Worm (Caenorhabditis elegans) whole organism, L3 larva: ENCODE results near the gene M04B2.6.
A peak's percentile ranks its signal among the peaks of the same experiment; 100 is the strongest.

Source experiments
- R02D3.7 ChIP-seq: fragments of 150-350 bp; optimal IDR thresholded peaks from 2 replicates; lab custom pipeline; 2014; ENCODE audit warnings: missing biosample characterization, missing genetic modification characterization
- ZK546.5 ChIP-seq: sonication (generic microtip); optimal IDR thresholded peaks from 2 replicates; lab custom pipeline; 2017; ENCODE audit warnings: missing biosample characterization, missing genetic modification characterization
- ama-1 ChIP-seq: fragments of 150-350 bp; optimal IDR thresholded peaks from 2 replicates; lab custom pipeline; 2018
- ceh-16 ChIP-seq: sonication (generic microtip); optimal IDR thresholded peaks from 2 replicates; lab custom pipeline; 2017; ENCODE audit warnings: missing biosample characterization, missing genetic modification characterization
- ceh-82 ChIP-seq: fragments of 150-350 bp; optimal IDR thresholded peaks from 2 replicates; lab custom pipeline; 2014; ENCODE audit warnings: missing biosample characterization, missing genetic modification characterization
- ceh-9 ChIP-seq: sonication (generic microtip); optimal IDR thresholded peaks from 2 replicates; lab custom pipeline; 2018; ENCODE audit warnings: missing biosample characterization, missing genetic modification characterization
- egl-27 ChIP-seq: sonication (generic microtip); optimal IDR thresholded peaks from 4 replicates; lab custom pipeline; 2017; ENCODE audit warnings: missing biosample characterization, missing genetic modification reagents, missing genetic modification characterization
- elt-1 ChIP-seq: fragments of 150-350 bp; optimal IDR thresholded peaks from 2 replicates; lab custom pipeline; 2014; ENCODE audit warnings: missing biosample characterization, missing genetic modification characterization
- elt-2 ChIP-seq: sonication (generic microtip); optimal IDR thresholded peaks from 2 replicates; lab custom pipeline; 2016; ENCODE audit warnings: missing genetic modification reagents, mild to moderate bottlenecking, missing genetic modification characterization, missing compliant biosample characterization
- elt-3 ChIP-seq, 3 experiments: fragments of 150-350 bp in 1 of 3; sonication (generic microtip) in 2 of 3; optimal IDR thresholded peaks; 2 replicates in 2 of 3; 4 replicates in 1 of 3; lab custom pipeline; 2014 to 2017; ENCODE audit warnings: missing biosample characterization in 3 of 3, missing genetic modification characterization in 3 of 3
- eor-1 ChIP-seq, 2 experiments: fragments of 150-350 bp; optimal IDR thresholded peaks; 2 replicates each; lab custom pipeline; 2014 to 2018; ENCODE audit warnings: missing biosample characterization in 2 of 2, missing genetic modification characterization in 2 of 2
- fkh-10 ChIP-seq: sonication (generic microtip); optimal IDR thresholded peaks from 2 replicates; lab custom pipeline; 2017; ENCODE audit warnings: missing biosample characterization, missing genetic modification reagents, missing genetic modification characterization
- hmg-11 ChIP-seq: sonication (generic microtip); optimal IDR thresholded peaks from 2 replicates; lab custom pipeline; 2016; ENCODE audit warnings: missing genetic modification characterization, missing compliant biosample characterization
- jun-1 ChIP-seq: fragments of 150-350 bp; optimal IDR thresholded peaks from 2 replicates; lab custom pipeline; 2014; ENCODE audit warnings: missing biosample characterization, missing genetic modification reagents, missing genetic modification characterization
- lin-15B ChIP-seq: fragments of 150-350 bp; optimal IDR thresholded peaks from 2 replicates; lab custom pipeline; 2014; ENCODE audit warnings: missing biosample characterization, missing genetic modification characterization
- lin-39 ChIP-seq: fragments of 150-350 bp; optimal IDR thresholded peaks from 2 replicates; lab custom pipeline; 2018; ENCODE audit warnings: missing biosample characterization, missing genetic modification reagents, missing genetic modification characterization
- lsy-12 ChIP-seq: sonication (generic microtip); optimal IDR thresholded peaks from 2 replicates; lab custom pipeline; 2016; ENCODE audit warnings: mild to moderate bottlenecking, missing genetic modification characterization, missing compliant biosample characterization
- mdl-1 ChIP-seq: fragments of 150-350 bp; optimal IDR thresholded peaks from 2 replicates; lab custom pipeline; 2014; ENCODE audit warnings: missing biosample characterization, missing genetic modification characterization
- mml-1 ChIP-seq: fragments of 150-350 bp; sonication (generic microtip); optimal IDR thresholded peaks from 3 replicates; lab custom pipeline; 2014; ENCODE audit warnings: missing biosample characterization, missing genetic modification characterization
- nfya-1 ChIP-seq: sonication (generic microtip); optimal IDR thresholded peaks from 2 replicates; lab custom pipeline; 2017; ENCODE audit warnings: missing genetic modification characterization, mild to moderate bottlenecking, missing compliant biosample characterization, antibody characterized with exemption, moderate library complexity; ENCODE audit not compliant: insufficient read depth
- nhr-11 ChIP-seq: fragments of 150-350 bp; optimal IDR thresholded peaks from 2 replicates; lab custom pipeline; 2014; ENCODE audit warnings: missing biosample characterization, missing genetic modification characterization
- nhr-23 ChIP-seq: fragments of 150-350 bp; optimal IDR thresholded peaks from 2 replicates; lab custom pipeline; 2014; ENCODE audit warnings: missing biosample characterization, missing genetic modification reagents, missing genetic modification characterization
- nhr-237 ChIP-seq: fragments of 150-350 bp; optimal IDR thresholded peaks from 2 replicates; lab custom pipeline; 2014; ENCODE audit warnings: missing biosample characterization, missing genetic modification characterization
- nhr-25 ChIP-seq: sonication (generic microtip); optimal IDR thresholded peaks from 2 replicates; lab custom pipeline; 2017; ENCODE audit warnings: missing biosample characterization, missing genetic modification characterization
- nhr-28 ChIP-seq: fragments of 150-350 bp; optimal IDR thresholded peaks from 2 replicates; lab custom pipeline; 2014; ENCODE audit warnings: missing biosample characterization, missing genetic modification characterization
- nhr-43 ChIP-seq: sonication (generic microtip); optimal IDR thresholded peaks from 2 replicates; lab custom pipeline; 2016; ENCODE audit warnings: mild to moderate bottlenecking, missing genetic modification characterization, missing compliant biosample characterization; ENCODE audit not compliant: poor library complexity, severe bottlenecking
- nhr-76 ChIP-seq: fragments of 150-350 bp; sonication (generic microtip); optimal IDR thresholded peaks from 5 replicates; lab custom pipeline; 2014; ENCODE audit warnings: missing biosample characterization, missing genetic modification characterization
- nhr-77 ChIP-seq: fragments of 150-350 bp; optimal IDR thresholded peaks from 2 replicates; lab custom pipeline; 2014; ENCODE audit warnings: missing biosample characterization, missing genetic modification characterization
- pha-4 ChIP-seq: fragments of 150-350 bp; optimal IDR thresholded peaks from 2 replicates; lab custom pipeline; 2014; ENCODE audit warnings: missing biosample characterization, missing genetic modification reagents, missing genetic modification characterization
- pqm-1 ChIP-seq: fragments of 150-350 bp; optimal IDR thresholded peaks from 2 replicates; lab custom pipeline; 2017; ENCODE audit warnings: missing biosample characterization, missing genetic modification characterization, inconsistent platforms
- skn-1 ChIP-seq: fragments of 150-350 bp; optimal IDR thresholded peaks from 2 replicates; lab custom pipeline; 2014; ENCODE audit warnings: missing biosample characterization, missing genetic modification characterization
- snpc-4 ChIP-seq: fragments of 150-350 bp; optimal IDR thresholded peaks from 2 replicates; lab custom pipeline; 2014; ENCODE audit warnings: missing biosample characterization, missing genetic modification characterization
- tbx-2 ChIP-seq: sonication (generic microtip); optimal IDR thresholded peaks from 2 replicates; lab custom pipeline; 2016; ENCODE audit warnings: mild to moderate bottlenecking, missing genetic modification characterization, missing compliant biosample characterization
- unc-39 ChIP-seq: sonication (generic microtip); optimal IDR thresholded peaks from 4 replicates; lab custom pipeline; 2017; ENCODE audit warnings: missing biosample characterization, missing genetic modification characterization
- unc-62 ChIP-seq: fragments of 150-350 bp; sonication (generic microtip); optimal IDR thresholded peaks from 4 replicates; lab custom pipeline; 2014; ENCODE audit warnings: missing biosample characterization, missing genetic modification reagents, missing genetic modification characterization
- zag-1 ChIP-seq: fragments of 150-350 bp; optimal IDR thresholded peaks from 2 replicates; lab custom pipeline; 2014; ENCODE audit warnings: missing biosample characterization, missing genetic modification characterization
- ztf-11 ChIP-seq: fragments of 150-350 bp; optimal IDR thresholded peaks from 2 replicates; lab custom pipeline; 2014; ENCODE audit warnings: missing biosample characterization, missing genetic modification characterization
- ztf-4 ChIP-seq: fragments of 150-350 bp; optimal IDR thresholded peaks from 2 replicates; lab custom pipeline; 2014; ENCODE audit warnings: missing biosample characterization, missing genetic modification characterization

M04B2.6 gene

DNA sequence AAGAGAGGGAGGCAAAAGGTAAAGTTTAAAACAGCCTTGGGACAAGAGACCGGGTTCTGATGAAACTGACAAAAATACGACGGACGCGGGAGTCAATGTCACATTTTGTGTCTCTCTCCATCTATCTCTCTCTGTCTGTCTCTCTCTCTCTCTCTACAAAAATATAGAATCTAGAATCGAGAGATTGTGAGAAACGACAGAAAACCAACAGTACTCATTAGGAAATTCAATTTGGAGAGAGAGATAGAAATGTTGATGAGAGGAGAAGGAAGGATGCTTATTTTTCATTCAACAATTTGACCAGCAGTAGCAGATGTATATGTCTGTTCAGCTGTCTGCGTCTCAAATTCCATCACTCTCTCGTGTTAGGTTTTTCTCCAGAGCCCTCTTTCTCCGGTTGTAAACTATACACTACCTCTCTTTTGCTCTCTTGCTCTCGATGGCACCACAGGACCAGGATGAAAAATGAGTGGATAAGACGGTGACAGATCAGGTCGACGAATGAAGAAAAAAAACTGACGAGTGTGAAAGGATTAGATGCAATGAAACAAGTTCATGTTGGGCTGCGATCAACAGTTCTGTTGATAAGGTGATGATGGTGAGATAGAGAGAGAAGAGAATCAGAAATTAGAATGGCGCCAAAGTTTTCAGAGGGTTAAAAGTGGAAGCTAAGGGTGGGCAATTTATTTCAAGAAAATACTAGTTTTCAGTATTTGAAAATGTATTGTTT, 20.8 kb downstream of the M04B2.6 start (continued):
- TF ChIP-seq mml-1, result no peak

DNA sequence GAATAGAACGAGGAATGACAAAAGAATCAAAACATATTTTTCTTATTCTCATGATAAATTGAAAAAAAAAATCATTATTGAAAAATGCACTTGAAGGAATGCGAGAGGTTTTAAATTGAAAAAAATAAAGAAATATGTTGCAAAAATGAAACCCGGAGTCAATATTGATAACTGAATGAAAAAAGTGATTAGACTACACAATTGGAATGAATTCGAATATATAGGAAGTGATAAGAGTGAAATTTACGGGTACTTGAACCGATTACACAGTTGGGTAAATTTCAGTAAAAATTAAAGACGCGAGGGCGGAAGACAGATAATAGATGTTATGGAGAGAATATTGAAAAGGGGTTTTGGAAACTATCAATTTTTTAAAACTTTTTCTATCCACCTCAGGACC, 21.5 kb downstream of the M04B2.6 start:
- TF ChIP-seq unc-39 (no peak), ztf-11 (tag; lab: Kevin White, UChicago) (no peak), zag-1 (tag; lab: Kevin White, UChicago) (no peak), lin-39 (tag; lab: Kevin White, UChicago) (no peak), nhr-28 (tag; lab: Kevin White, UChicago) (no peak), pha-4 (tag; lab: Kevin White, UChicago) (peak; percentile 44), ceh-16 (tag; lab: Kevin White, UChicago) (no peak), nhr-23 (tag; lab: Kevin White, UChicago) (no peak), ztf-4 (no peak), nhr-25 (tag; lab: Kevin White, UChicago) (no peak), lsy-12 (tag; lab: Kevin White, UChicago) (no peak), ZK546.5 (tag; lab: Kevin White, UChicago) (no peak), jun-1 (tag; lab: Kevin White, UChicago) (peak; percentile 46), elt-1 (no peak), elt-2 (tag; lab: Kevin White, UChicago) (peak; percentile 86), unc-62 (GFP tag; lab: Kevin White, UChicago) (no peak), fkh-10 (no peak), pqm-1 (tag; lab: Kevin White, UChicago) (peak; percentile 57), ceh-82 (tag; lab: Kevin White, UChicago) (no peak), elt-3 (tag; optimal IDR thresholded peaks at IDR 0.05; lab: Kevin White, UChicago) (no peak), nhr-11 (tag; lab: Kevin White, UChicago) (no peak), nhr-77 (tag; lab: Kevin White, UChicago) (no peak), lin-15B (no peak)
- TF ChIP-seq, all 47 proteins: peak for 4

DNA sequence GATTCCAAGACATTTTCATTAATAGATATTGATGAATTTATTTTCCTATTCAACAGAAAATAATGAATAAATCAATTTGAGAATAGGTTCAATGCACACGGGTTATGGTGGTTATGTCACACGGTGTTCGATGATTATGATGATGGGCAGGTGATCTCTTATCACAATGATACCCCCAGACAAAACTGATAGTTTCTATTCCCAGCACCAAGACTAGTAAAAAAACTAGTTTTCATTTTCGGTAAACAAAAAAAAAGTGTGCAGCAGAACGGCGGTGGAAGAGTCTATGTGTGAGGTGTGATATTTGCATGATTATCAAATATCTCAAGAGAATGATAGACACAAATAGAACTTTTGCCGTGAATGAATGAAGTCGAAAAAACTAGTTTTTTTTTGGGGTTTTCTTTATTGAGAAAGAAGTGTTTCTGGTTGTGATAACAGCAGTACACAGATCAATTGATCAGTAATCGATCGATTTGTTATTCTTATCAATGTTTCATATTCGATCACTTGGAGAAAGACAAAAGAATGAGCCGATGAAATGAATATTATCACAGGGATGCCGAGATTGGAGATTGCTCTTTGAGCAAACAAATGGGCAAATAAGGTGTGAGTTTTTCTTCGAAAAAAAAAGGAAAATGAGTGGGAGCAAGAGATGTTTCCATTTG, 22.5 kb downstream of the M04B2.6 start:
- no peak for TF ChIP-seq hmg-11 (tag; lab: Kevin White, UChicago)
- TF ChIP-seq pqm-1 (tag; lab: Kevin White, UChicago), result peak; percentile 55
- TF ChIP-seq mdl-1 (tag; lab: Kevin White, UChicago), result no peak
- TF ChIP-seq nhr-76, result no peak
- peak; percentile 19 for TF ChIP-seq nhr-43 (tag; lab: Kevin White, UChicago)
- TF ChIP-seq elt-3 (tag; optimal IDR thresholded peaks at IDR 0.05; lab: Kevin White, UChicago), result peak in 1 of 3 experiments; percentile 82
- peak; percentile 67 for TF ChIP-seq elt-2 (tag; lab: Kevin White, UChicago)
- no peak for TF ChIP-seq snpc-4 (tag; lab: Kevin White, UChicago)

DNA sequence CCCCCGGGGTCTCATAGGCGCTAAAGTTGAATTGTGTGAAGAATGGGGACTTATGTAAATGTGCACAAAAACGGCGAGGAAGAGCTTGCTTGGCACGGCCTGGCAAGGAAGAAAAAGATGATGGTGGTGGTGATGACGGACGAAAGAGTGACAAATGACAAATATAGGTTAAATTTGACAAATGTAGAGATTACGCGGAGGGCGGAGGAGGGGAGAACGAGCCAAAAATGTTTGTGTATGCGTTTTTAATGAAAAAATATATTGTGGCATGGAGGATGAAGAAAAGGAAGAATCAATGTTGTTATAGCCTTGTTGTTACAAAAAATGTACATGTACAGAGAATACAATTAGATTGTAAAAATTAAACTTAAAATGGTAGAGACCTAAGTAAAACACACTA, 23.7 kb downstream of the M04B2.6 start:
- peak; percentile 5 for TF ChIP-seq hmg-11 (tag; lab: Kevin White, UChicago)
- TF ChIP-seq R02D3.7 (tag; lab: Kevin White, UChicago), result no peak

DNA sequence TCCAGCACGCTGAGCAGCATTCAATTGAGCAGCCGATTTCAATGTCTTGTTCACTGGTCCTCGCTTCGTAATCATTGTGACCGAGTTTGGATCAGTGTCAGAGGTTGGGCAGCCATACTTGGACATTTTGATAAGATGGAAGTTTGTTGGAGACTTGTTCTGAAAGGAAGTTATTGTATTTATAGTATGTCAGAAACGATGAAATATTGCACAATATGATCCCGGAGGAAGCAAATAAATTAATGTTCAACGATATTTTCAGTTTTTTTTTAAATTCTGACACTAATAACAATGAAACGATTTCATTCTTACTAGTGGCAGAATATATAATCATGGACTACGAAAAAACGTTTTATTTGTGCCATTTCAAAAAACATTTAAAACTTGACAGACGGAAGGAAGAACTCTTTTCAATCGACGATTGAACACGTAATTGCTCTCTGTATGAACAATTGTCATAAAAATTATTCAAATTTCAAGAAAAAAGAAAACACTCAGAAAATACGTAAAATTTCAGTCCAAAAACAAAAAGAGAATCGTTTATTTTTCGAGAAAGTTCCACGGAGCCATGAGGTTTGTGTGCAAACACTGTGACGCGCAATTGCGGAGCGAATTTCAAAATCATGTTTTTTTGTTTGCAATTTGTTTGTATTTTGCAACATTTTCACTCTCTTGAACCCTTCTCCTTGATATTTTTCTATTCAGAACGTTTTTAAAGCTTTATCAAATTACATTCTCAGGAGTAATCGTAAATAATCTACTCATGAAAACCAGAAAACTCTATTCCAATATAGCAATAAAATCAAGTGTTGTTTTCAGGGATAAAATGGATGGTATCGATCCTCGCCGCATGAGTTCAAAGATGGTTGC, 30.3 kb downstream of the M04B2.6 start, which contains the start of the genes mbf-1 and nse-4:
Gene mbf-1, minus strand, starts transcription at position 343 of the 870 bp plus-strand sequence.
Gene nse-4, plus strand, starts transcription at position 820 of the 870 bp plus-strand sequence.
- TF ChIP-seq nhr-237 (tag; lab: Kevin White, UChicago), result no peak
- TF ChIP-seq nhr-23 (tag; lab: Kevin White, UChicago), result peak; percentile 52
- TF ChIP-seq R02D3.7 (tag; lab: Kevin White, UChicago), result no peak
- no peak for TF ChIP-seq unc-39
- peak; percentile 60 for TF ChIP-seq pha-4 (tag; lab: Kevin White, UChicago)
- TF ChIP-seq hmg-11 (tag; lab: Kevin White, UChicago), result peak; percentile 46
- TF ChIP-seq elt-3 (tag; optimal IDR thresholded peaks at IDR 0.05; lab: Kevin White, UChicago), result no peak
- TF ChIP-seq skn-1 (tag; lab: Kevin White, UChicago), result peak; percentile 71
- TF ChIP-seq nhr-77 (tag; lab: Kevin White, UChicago), result no peak
- TF ChIP-seq lin-15B, result peak; percentile 49
- peak; percentile 45 for TF ChIP-seq fkh-10
- TF ChIP-seq egl-27 (tag; lab: Kevin White, UChicago), result no peak
- no peak for TF ChIP-seq tbx-2 (tag; lab: Kevin White, UChicago)
- no peak for TF ChIP-seq ZK546.5 (tag; lab: Kevin White, UChicago)
- TF ChIP-seq ceh-82 (tag; lab: Kevin White, UChicago), result no peak
- peak; percentile 53 for TF ChIP-seq ama-1 (lab: Kevin White, UChicago)
- no peak for TF ChIP-seq mml-1
- TF ChIP-seq mdl-1 (tag; lab: Kevin White, UChicago), result no peak
- no peak for TF ChIP-seq lin-39 (tag; lab: Kevin White, UChicago)
- peak; percentile 28 for TF ChIP-seq snpc-4 (tag; lab: Kevin White, UChicago)
- TF ChIP-seq ceh-9 (tag; lab: Kevin White, UChicago), result no peak
- TF ChIP-seq jun-1 (tag; lab: Kevin White, UChicago), result peak; percentile 53
- no peak for TF ChIP-seq nhr-11 (tag; lab: Kevin White, UChicago)
- peak in 1 of 2 experiments; percentile 62 for TF ChIP-seq eor-1 (tag; optimal IDR thresholded peaks at IDR 0.05; lab: Kevin White, UChicago)
- TF ChIP-seq nfya-1 (tag; lab: Kevin White, UChicago), result peak; percentile 79
- no peak for TF ChIP-seq ztf-4
- TF ChIP-seq elt-2 (tag; lab: Kevin White, UChicago), result peak; percentile 38
- no peak for TF ChIP-seq pqm-1 (tag; lab: Kevin White, UChicago)
